Fruit fly (Drosophila melanogaster) whole organism, embryonic: ENCODE measurements around the gene CG15254.

Experiments used
- Adf1 ChIP-seq: fragments of 200-800 bp; sonication (Bioruptor generic); IDR thresholded peaks from 2 replicates; pipeline ENCODE4 v1.3.6; 2022; ENCODE audit warnings: missing biosample characterization, missing genetic modification characterization
- Atf-2 ChIP-seq: fragments of 200-800 bp; sonication (Bioruptor generic); optimal IDR thresholded peaks from 2 replicates; lab custom pipeline; 2016; ENCODE audit warnings: missing biosample characterization, missing genetic modification characterization
- B-H1 ChIP-seq: fragments of 200-800 bp; sonication (Bioruptor generic); IDR thresholded peaks from 3 replicates; pipeline ENCODE4 v1.3.6; 2022; ENCODE audit warnings: missing biosample characterization, missing genetic modification characterization
- CG1024 ChIP-seq: fragments of 200-800 bp; sonication (Bioruptor generic); IDR thresholded peaks from 2 replicates; pipeline ENCODE4 v1.3.6; 2022; ENCODE audit warnings: missing biosample characterization, missing genetic modification characterization
- CG10959 ChIP-seq: fragments of 200-800 bp; sonication (Bioruptor generic); IDR thresholded peaks from 2 replicates; pipeline ENCODE4 v1.3.6; 2022; ENCODE audit warnings: missing biosample characterization, missing genetic modification characterization
- CG11085 ChIP-seq: fragments of 200-800 bp; sonication (Bioruptor generic); IDR thresholded peaks from 2 replicates; pipeline ENCODE4 v1.3.6; 2022; ENCODE audit warnings: missing biosample characterization, missing genetic modification characterization
- CG12659 ChIP-seq: fragments of 200-800 bp; sonication (Bioruptor generic); optimal IDR thresholded peaks from 3 replicates; lab custom pipeline; 2017; ENCODE audit warnings: mild to moderate bottlenecking, missing biosample characterization, missing genetic modification reagents, missing genetic modification characterization
- CG13424 ChIP-seq: fragments of 200-800 bp; sonication (Bioruptor generic); optimal IDR thresholded peaks from 2 replicates; lab custom pipeline; 2019; ENCODE audit warnings: missing biosample characterization, mild to moderate bottlenecking, missing genetic modification characterization, moderate library complexity
- CG1602 ChIP-seq: fragments of 200-800 bp; sonication (Bioruptor generic); optimal IDR thresholded peaks from 3 replicates; lab custom pipeline; 2016; ENCODE audit warnings: missing biosample characterization, missing genetic modification characterization
- CG17802 ChIP-seq: fragments of 200-800 bp; sonication (Bioruptor generic); optimal IDR thresholded peaks from 2 replicates; lab custom pipeline; 2018; ENCODE audit warnings: missing biosample characterization, mild to moderate bottlenecking, missing genetic modification characterization, moderate library complexity
- CG18476 ChIP-seq: fragments of 200-800 bp; sonication (Bioruptor generic); optimal IDR thresholded peaks from 2 replicates; lab custom pipeline; 2016; ENCODE audit warnings: missing biosample characterization, mild to moderate bottlenecking, missing genetic modification characterization
- CG2678 ChIP-seq: fragments of 200-800 bp; sonication (Bioruptor generic); optimal IDR thresholded peaks from 3 replicates; lab custom pipeline; 2019; ENCODE audit warnings: missing biosample characterization, mild to moderate bottlenecking, missing genetic modification characterization, moderate library complexity
- CG2712 ChIP-seq: fragments of 200-800 bp; optimal IDR thresholded peaks from 3 replicates; lab custom pipeline; 2019; ENCODE audit warnings: missing biosample characterization, mild to moderate bottlenecking, missing genetic modification characterization, moderate library complexity
- CG30403 ChIP-seq: fragments of 200-800 bp; sonication (Bioruptor generic); optimal IDR thresholded peaks from 3 replicates; lab custom pipeline; 2016; ENCODE audit warnings: missing biosample characterization, missing genetic modification characterization
- CG42726 ChIP-seq: fragments of 200-800 bp; sonication (Bioruptor generic); IDR thresholded peaks from 2 replicates; pipeline ENCODE4 v1.3.6; 2022; ENCODE audit warnings: missing biosample characterization, missing genetic modification characterization; ENCODE audit not compliant: partially characterized antibody
- CG4282 ChIP-seq: fragments of 200-800 bp; sonication (Bioruptor generic); optimal IDR thresholded peaks from 2 replicates; lab custom pipeline; 2016; ENCODE audit warnings: missing biosample characterization, missing genetic modification characterization
- CG4730 ChIP-seq: fragments of 200-800 bp; sonication (Bioruptor generic); IDR thresholded peaks from 2 replicates; pipeline ENCODE4 v1.3.6; 2022; ENCODE audit warnings: missing biosample characterization, missing genetic modification characterization
- CG6272 ChIP-seq: fragments of 200-800 bp; sonication (Bioruptor generic); IDR thresholded peaks from 2 replicates; pipeline ENCODE4 v1.3.6; 2022; ENCODE audit warnings: missing biosample characterization, missing genetic modification characterization
- CG6689 ChIP-seq: fragments of 200-800 bp; sonication (Bioruptor generic); IDR thresholded peaks from 2 replicates; pipeline ENCODE4 v1.3.6; 2022; ENCODE audit warnings: missing biosample characterization, missing genetic modification characterization
- CG6791 ChIP-seq: fragments of 200-800 bp; sonication (Bioruptor generic); IDR thresholded peaks from 3 replicates; pipeline ENCODE4 v1.3.6; 2022; ENCODE audit warnings: missing biosample characterization, missing genetic modification characterization; ENCODE audit not compliant: partially characterized antibody
- CG6813 ChIP-seq: fragments of 200-800 bp; sonication (Bioruptor generic); optimal IDR thresholded peaks from 2 replicates; lab custom pipeline; 2017; ENCODE audit warnings: missing biosample characterization, missing genetic modification characterization, mild to moderate bottlenecking, moderate library complexity, missing genetic modification reagents
- CG6854 ChIP-seq: fragments of 200-800 bp; sonication (Bioruptor generic); optimal IDR thresholded peaks from 3 replicates; lab custom pipeline; 2017; ENCODE audit warnings: missing biosample characterization, mild to moderate bottlenecking, missing genetic modification characterization
- CG7745 ChIP-seq: fragments of 200-800 bp; sonication (Bioruptor generic); optimal IDR thresholded peaks from 2 replicates; lab custom pipeline; 2018; ENCODE audit warnings: missing biosample characterization, mild to moderate bottlenecking, missing genetic modification characterization, moderate library complexity
- CG7963 ChIP-seq: fragments of 200-800 bp; sonication (Bioruptor generic); IDR thresholded peaks from 3 replicates; pipeline ENCODE4 v1.3.6; 2022; ENCODE audit warnings: missing biosample characterization, missing genetic modification characterization; ENCODE audit not compliant: partially characterized antibody
- Chrac-16 ChIP-seq: fragments of 200-800 bp; sonication (Bioruptor generic); optimal IDR thresholded peaks from 3 replicates; lab custom pipeline; 2016; ENCODE audit warnings: missing biosample characterization, missing genetic modification characterization
- Dfd ChIP-seq, 2 experiments: fragments of >200 bp; optimal IDR thresholded peaks; 2 replicates each; lab custom pipeline; 2017; ENCODE audit warnings: missing biosample characterization in 2 of 2, missing genetic modification characterization in 2 of 2
- Fer3 ChIP-seq: fragments of 200-800 bp; sonication (Bioruptor generic); optimal IDR thresholded peaks from 2 replicates; lab custom pipeline; 2018; ENCODE audit warnings: missing biosample characterization, mild to moderate bottlenecking, missing genetic modification characterization, moderate library complexity
- Kr ChIP-seq: fragments of 200-800 bp; sonication (Bioruptor generic); optimal IDR thresholded peaks from 2 replicates; lab custom pipeline; 2017; ENCODE audit warnings: missing biosample characterization, mild to moderate bottlenecking, missing genetic modification characterization
- Optix ChIP-seq: fragments of 200-800 bp; sonication (Bioruptor generic); IDR thresholded peaks from 3 replicates; pipeline ENCODE4 v1.3.6; 2022; ENCODE audit warnings: missing biosample characterization, missing genetic modification characterization
- ab ChIP-seq: fragments of 200-800 bp; sonication (Bioruptor generic); optimal IDR thresholded peaks from 2 replicates; lab custom pipeline; 2016; ENCODE audit warnings: missing biosample characterization, missing genetic modification characterization
- ash1 ChIP-seq: fragments of 200-800 bp; sonication (Bioruptor generic); optimal IDR thresholded peaks from 2 replicates; lab custom pipeline; 2018; ENCODE audit warnings: missing biosample characterization, mild to moderate bottlenecking, missing genetic modification characterization
- cad ChIP-seq: fragments of >200 bp; optimal IDR thresholded peaks from 2 replicates; lab custom pipeline; 2017; ENCODE audit warnings: missing biosample characterization, missing genetic modification characterization
- caup ChIP-seq: fragments of 200-800 bp; sonication (Bioruptor generic); optimal IDR thresholded peaks from 3 replicates; lab custom pipeline; 2017; ENCODE audit warnings: missing biosample characterization, mild to moderate bottlenecking, missing genetic modification characterization, moderate library complexity; ENCODE audit not compliant: severe bottlenecking
- chm ChIP-seq: fragments of 200-800 bp; sonication (Bioruptor generic); IDR thresholded peaks from 2 replicates; pipeline ENCODE4 v1.3.6; 2022; ENCODE audit warnings: missing biosample characterization, missing genetic modification characterization
- crol ChIP-seq: fragments of 200-800 bp; sonication (Bioruptor generic); IDR thresholded peaks from 2 replicates; pipeline ENCODE4 v1.3.6; 2022; ENCODE audit warnings: missing biosample characterization, missing genetic modification characterization
- cwo ChIP-seq: fragments of 200-800 bp; sonication (Bioruptor generic); optimal IDR thresholded peaks from 3 replicates; lab custom pipeline; 2017; ENCODE audit warnings: missing biosample characterization, missing genetic modification characterization, mild to moderate bottlenecking, moderate library complexity, missing genetic modification reagents
- dysf ChIP-seq: fragments of 200-800 bp; sonication (Bioruptor generic); IDR thresholded peaks from 3 replicates; pipeline ENCODE4 v1.3.6; 2022; ENCODE audit warnings: missing biosample characterization, missing genetic modification characterization
- eyg ChIP-seq: fragments of 200-800 bp; sonication (Bioruptor generic); optimal IDR thresholded peaks from 3 replicates; lab custom pipeline; 2016; ENCODE audit warnings: missing biosample characterization, missing genetic modification characterization
- fd64A ChIP-seq: fragments of 200-800 bp; sonication (Bioruptor generic); optimal IDR thresholded peaks from 3 replicates; lab custom pipeline; 2018; ENCODE audit warnings: missing biosample characterization, mild to moderate bottlenecking, missing genetic modification characterization
- gcm2 ChIP-seq: fragments of 200-800 bp; sonication (Bioruptor generic); optimal IDR thresholded peaks from 2 replicates; lab custom pipeline; 2016; ENCODE audit warnings: missing biosample characterization, missing genetic modification characterization
- her ChIP-seq: fragments of 200-800 bp; sonication (Bioruptor generic); optimal IDR thresholded peaks from 2 replicates; lab custom pipeline; 2016; ENCODE audit warnings: missing biosample characterization, missing genetic modification characterization
- knrl ChIP-seq: fragments of 200-800 bp; sonication (Bioruptor generic); IDR thresholded peaks from 3 replicates; pipeline ENCODE4 v1.3.6; 2022; ENCODE audit warnings: missing biosample characterization, missing genetic modification characterization; ENCODE audit not compliant: partially characterized antibody
- maf-S ChIP-seq: fragments of 200-800 bp; sonication (Bioruptor generic); optimal IDR thresholded peaks from 2 replicates; lab custom pipeline; 2016; ENCODE audit warnings: missing biosample characterization, missing genetic modification characterization
- otp ChIP-seq: fragments of 200-800 bp; sonication (Bioruptor generic); IDR thresholded peaks from 3 replicates; pipeline ENCODE4, ENCODE4 v1.3.6; 2022; ENCODE audit warnings: missing biosample characterization, missing genetic modification characterization
- pho ChIP-seq: fragments of 200-800 bp; sonication (Bioruptor generic); optimal IDR thresholded peaks from 2 replicates; lab custom pipeline; 2016; ENCODE audit warnings: missing biosample characterization, missing genetic modification characterization
- rib ChIP-seq: fragments of 200-800 bp; sonication (Bioruptor generic); IDR thresholded peaks from 2 replicates; pipeline ENCODE4 v1.3.6; 2022; ENCODE audit warnings: missing biosample characterization, missing genetic modification characterization
- sima ChIP-seq: fragments of 200-800 bp; sonication (Bioruptor generic); optimal IDR thresholded peaks from 2 replicates; lab custom pipeline; 2016; ENCODE audit warnings: missing biosample characterization, missing genetic modification characterization
- slp2 ChIP-seq: fragments of 200-800 bp; sonication (Bioruptor generic); optimal IDR thresholded peaks from 2 replicates; lab custom pipeline; 2016; ENCODE audit warnings: missing biosample characterization, missing genetic modification characterization
- sob ChIP-seq: fragments of 200-800 bp; sonication (Bioruptor generic); IDR thresholded peaks from 2 replicates; pipeline ENCODE4 v1.3.6; 2022; ENCODE audit warnings: missing biosample characterization, missing genetic modification characterization
- zen ChIP-seq: fragments of 200-800 bp; sonication (Bioruptor generic); optimal IDR thresholded peaks from 3 replicates; lab custom pipeline; 2018; ENCODE audit warnings: missing biosample characterization, mild to moderate bottlenecking, missing genetic modification characterization, moderate library complexity
- zf30C ChIP-seq: fragments of 200-800 bp; sonication (Bioruptor generic); optimal IDR thresholded peaks from 3 replicates; lab custom pipeline; 2018; ENCODE audit warnings: missing biosample characterization, mild to moderate bottlenecking, missing genetic modification characterization

The CG15254 gene

DNA sequence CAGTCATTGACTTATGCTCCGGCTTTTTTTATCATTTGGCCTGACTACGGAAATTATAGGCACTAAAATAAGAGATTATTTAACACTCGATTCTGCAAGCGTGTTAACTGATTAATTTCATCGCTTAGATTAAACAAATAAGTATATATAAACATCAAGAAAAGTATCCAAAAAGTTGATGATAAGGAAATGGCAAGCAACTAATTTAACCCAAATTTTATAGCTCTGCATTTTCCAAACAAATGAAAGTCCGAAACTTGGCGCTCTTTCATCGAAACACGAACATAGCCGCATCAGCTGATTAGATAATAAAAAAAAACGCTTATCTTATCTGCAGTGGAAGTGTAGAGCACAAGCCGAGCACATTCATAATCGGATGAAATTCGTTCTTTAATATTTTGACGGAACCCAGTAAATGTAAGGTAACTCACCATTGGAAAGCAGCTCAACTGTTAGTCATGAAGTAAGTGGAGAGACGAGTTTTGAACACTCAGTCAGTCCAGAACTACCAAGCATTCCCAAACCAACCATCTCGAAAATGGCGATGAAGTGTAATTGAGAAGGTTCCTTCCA is 15.1 kb upstream of the CG15254 start, which contains the start of gene CG18480 (continued):
- TF ChIP-seq Optix (GFP tag; lab: Robert Waterston, UW) (0 out of 3 replicates have a peak, but pooled peaks have one; percentile 47), cad (GFP tag; lab: Kevin White, UChicago) (no peak), CG2712 (tag; lab: Kevin White, UChicago) (no peak), CG12659 (GFP tag; lab: Kevin White, UChicago) (peak; percentile 37), Chrac-16 (peak; percentile 46), pho (GFP tag; lab: Kevin White, UChicago) (peak; percentile 31), caup (peak; percentile 45), CG4282 (no peak), CG13424 (tag; lab: Kevin White, UChicago) (no peak), B-H1 (GFP tag; lab: Robert Waterston, UW) (no peak), gcm2 (GFP tag; lab: Kevin White, UChicago) (no peak), CG10959 (GFP tag; lab: Robert Waterston, UW) (no peak), Fer3 (tag; lab: Kevin White, UChicago) (peak; percentile 42), Adf1 (peak; percentile 26; the same call in 1 of the 2 replicates), CG6272 (GFP tag; lab: Robert Waterston, UW) (no peak), knrl (GFP tag; lab: Robert Waterston, UW) (no peak), CG7963 (GFP tag; lab: Robert Waterston, UW) (no peak), eyg (GFP tag; lab: Kevin White, UChicago) (no peak), CG6813 (GFP tag; lab: Kevin White, UChicago) (no peak), Kr (no peak), CG11085 (GFP tag; lab: Robert Waterston, UW) (no peak), CG6854 (GFP tag; lab: Kevin White, UChicago) (no peak), CG42726 (no peak), CG1024 (GFP tag; lab: Robert Waterston, UW) (no peak), cwo (GFP tag; lab: Kevin White, UChicago) (peak; percentile 50), zen (tag; lab: Kevin White, UChicago) (no peak), CG30403 (GFP tag; lab: Kevin White, UChicago) (no peak), CG4730 (GFP tag; lab: Robert Waterston, UW) (no peak), Dfd (GFP tag; optimal IDR thresholded peaks at IDR 0.05; lab: Kevin White, UChicago) (no peak), Atf-2 (GFP tag; lab: Kevin White, UChicago) (peak; percentile 20), sob (GFP tag; lab: Robert Waterston, UW) (peak; percentile 51; the same call in 1 of the 2 replicates), otp (0 out of 3 replicates have a peak, but pooled peaks have one; percentile 45), ash1 (GFP tag; lab: Kevin White, UChicago) (no peak), dysf (peak; percentile 27; the same call in 1 of the 3 replicates), CG18476 (GFP tag; lab: Kevin White, UChicago) (no peak), CG1602 (GFP tag; lab: Kevin White, UChicago) (no peak), CG17802 (no peak), rib (GFP tag; lab: Robert Waterston, UW) (no peak), zf30C (GFP tag; lab: Kevin White, UChicago) (no peak), sima (GFP tag; lab: Kevin White, UChicago) (no peak), slp2 (GFP tag; lab: Kevin White, UChicago) (no peak), CG7745 (tag; lab: Kevin White, UChicago) (no peak), CG6791 (no peak), crol (GFP tag; lab: Robert Waterston, UW) (no peak), chm (GFP tag; lab: Robert Waterston, UW) (no peak), CG2678 (tag; lab: Kevin White, UChicago) (peak; percentile 62), her (no peak), maf-S (no peak), CG6689 (no peak), fd64A (GFP tag; lab: Kevin White, UChicago) (no peak), ab (GFP tag; lab: Kevin White, UChicago) (no peak)
